Worm (Caenorhabditis elegans): ENCODE measurements around the gene C49H3.12.

DNA sequence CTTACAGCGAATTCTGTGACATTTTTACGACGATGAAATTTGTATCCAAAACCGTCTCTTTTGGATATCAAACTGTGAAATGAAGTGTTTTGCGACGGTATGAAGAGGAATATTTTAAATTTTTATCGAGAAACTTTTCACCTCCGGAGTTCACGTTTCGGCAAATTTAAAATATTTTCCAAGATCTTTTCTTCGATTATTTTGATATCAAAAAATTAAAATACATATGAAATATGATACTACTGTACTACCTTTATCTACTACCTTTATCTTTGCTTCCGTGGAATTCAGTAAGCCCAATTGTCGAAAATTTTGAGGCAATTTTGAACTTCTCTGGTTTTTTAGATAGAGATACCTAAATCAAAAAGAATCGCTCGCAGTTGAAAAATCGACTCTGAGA lies 49.3 kb downstream of the C49H3.12 start, which contains the start of gene kin-26:
- TF ChIP-seq elt-3 (tag; optimal IDR thresholded peaks at IDR 0.05) (no peak), fkh-2 (tag; optimal IDR thresholded peaks at IDR 0.05) (no peak), R02D3.7 (tag; optimal IDR thresholded peaks at IDR 0.05) (no peak), snpc-4 (tag; optimal IDR thresholded peaks at IDR 0.05) (no peak)

Measured in whole organism, L3 larva.